Worm (Caenorhabditis elegans) whole organism, L3 larva: ENCODE data around the gene str-204.

Experiments used
- ceh-16 ChIP-seq: sonication (generic microtip); optimal IDR thresholded peaks from 2 replicates; lab custom pipeline; 2017; ENCODE audit warnings: missing biosample characterization, missing genetic modification characterization
- nhr-12 ChIP-seq: fragments of 150-350 bp; optimal IDR thresholded peaks from 2 replicates; lab custom pipeline; 2014; ENCODE audit warnings: missing biosample characterization, missing genetic modification characterization
- nhr-23 ChIP-seq: fragments of 150-350 bp; optimal IDR thresholded peaks from 2 replicates; lab custom pipeline; 2014; ENCODE audit warnings: missing biosample characterization, missing genetic modification reagents, missing genetic modification characterization
- nhr-76 ChIP-seq: fragments of 150-350 bp; sonication (generic microtip); optimal IDR thresholded peaks from 5 replicates; lab custom pipeline; 2014; ENCODE audit warnings: missing biosample characterization, missing genetic modification characterization

ce11 chrV:7199077-7199476 is 39.6 kb downstream of the str-204 start:
- TF ChIP-seq nhr-76 (tag; lab: Kevin White, UChicago) (no peak), ceh-16 (tag; lab: Kevin White, UChicago) (no peak), nhr-23 (tag; lab: Kevin White, UChicago) (no peak), nhr-12 (tag; lab: Kevin White, UChicago) (no peak)
